Fruit fly (Drosophila melanogaster): ENCODE results near the gene SmE.

Gene SmE

dm6 chr2L:7878372-7878771, 6.9 kb downstream of the SmE start:
- peak; percentile 91 for TF ChIP-seq Dfd (GFP tag; optimal IDR thresholded peaks at IDR 0.05)
- TF ChIP-seq pan (optimal IDR thresholded peaks at IDR 0.05), result no peak

- TF ChIP-seq lola (GFP tag; optimal IDR thresholded peaks at IDR 0.05) (no peak), psq (GFP tag; optimal IDR thresholded peaks at IDR 0.05) (no peak), h (GFP tag; optimal IDR thresholded peaks at IDR 0.05) (no peak), pan (optimal IDR thresholded peaks at IDR 0.05) (no peak), Hr83 (GFP tag; optimal IDR thresholded peaks at IDR 0.05; ENCODE audit: poor library complexity, severe bottlenecking) (no peak), Dfd (GFP tag; optimal IDR thresholded peaks at IDR 0.05) (no peak), CG9705 (GFP tag; optimal IDR thresholded peaks at IDR 0.05) (no peak), dl (GFP tag; optimal IDR thresholded peaks at IDR 0.05; ENCODE audit: insufficient read depth in 1 of 2, partially characterized antibody in 2 of 2) (no peak), sage (GFP tag; optimal IDR thresholded peaks at IDR 0.05) (no peak), woc (GFP tag; optimal IDR thresholded peaks at IDR 0.05) (no peak), usp (GFP tag; optimal IDR thresholded peaks at IDR 0.05) (no peak), brk (GFP tag; optimal IDR thresholded peaks at IDR 0.05) (no peak), Abd-B (GFP tag; optimal IDR thresholded peaks at IDR 0.05) (no peak), Rel (GFP tag; optimal IDR thresholded peaks at IDR 0.05) (no peak), Rel (tag; optimal IDR thresholded peaks at IDR 0.05) (no peak), Sp1 (GFP tag; optimal IDR thresholded peaks at IDR 0.05) (no peak), CG32264 (GFP tag; optimal IDR thresholded peaks at IDR 0.05) (no peak), Mio (GFP tag; optimal IDR thresholded peaks at IDR 0.05) (no peak), OdsH (GFP tag; optimal IDR thresholded peaks at IDR 0.05) (no peak)
Observed at dm6 chr2L:7876520-7877232, 8.6 kb downstream of the SmE start.

dm6 chr2L:7875676-7876075, 9.6 kb downstream of the SmE start:
- peak; percentile 12 for TF ChIP-seq psq (GFP tag; optimal IDR thresholded peaks at IDR 0.05)
- TF ChIP-seq woc (GFP tag; optimal IDR thresholded peaks at IDR 0.05), result no peak
- no peak for TF ChIP-seq sv (GFP tag; optimal IDR thresholded peaks at IDR 0.05)
- TF ChIP-seq dsf (GFP tag; optimal IDR thresholded peaks at IDR 0.05; ENCODE audit: borderline replicate concordance), result no peak
- TF ChIP-seq Hnf4 (GFP tag; optimal IDR thresholded peaks at IDR 0.05), result no peak
- no peak for TF ChIP-seq CG32264 (GFP tag; optimal IDR thresholded peaks at IDR 0.05)
- TF ChIP-seq dmrt93B (GFP tag; optimal IDR thresholded peaks at IDR 0.05), result no peak
- peak; percentile 48 for TF ChIP-seq HLH106 (tag; optimal IDR thresholded peaks at IDR 0.05)
- TF ChIP-seq jim (GFP tag; optimal IDR thresholded peaks at IDR 0.05), result no peak
- TF ChIP-seq sage (GFP tag; optimal IDR thresholded peaks at IDR 0.05), result peak; percentile 5
- TF ChIP-seq Hr83 (GFP tag; optimal IDR thresholded peaks at IDR 0.05; ENCODE audit: poor library complexity, severe bottlenecking), result no peak
- no peak for TF ChIP-seq N (GFP tag; optimal IDR thresholded peaks at IDR 0.05)
- TF ChIP-seq br (GFP tag; optimal IDR thresholded peaks at IDR 0.05), result no peak
- TF ChIP-seq Sp1 (GFP tag; optimal IDR thresholded peaks at IDR 0.05), result peak; percentile 38
- TF ChIP-seq foxo (GFP tag; optimal IDR thresholded peaks at IDR 0.05), result peak in 1 of 2 experiments; percentile 38
- TF ChIP-seq usp (GFP tag; optimal IDR thresholded peaks at IDR 0.05), result no peak
- TF ChIP-seq Vsx2 (GFP tag; optimal IDR thresholded peaks at IDR 0.05; ENCODE audit: partially characterized antibody), result no peak
- no peak for TF ChIP-seq CrebA (GFP tag; optimal IDR thresholded peaks at IDR 0.05; ENCODE audit: borderline replicate concordance)
- TF ChIP-seq Jra (GFP tag; optimal IDR thresholded peaks at IDR 0.05), result no peak
- no peak for TF ChIP-seq fru (GFP tag; optimal IDR thresholded peaks at IDR 0.05)
- TF ChIP-seq brk (GFP tag; optimal IDR thresholded peaks at IDR 0.05), result no peak
- TF ChIP-seq dl (GFP tag; optimal IDR thresholded peaks at IDR 0.05; ENCODE audit: insufficient read depth in 1 of 2, partially characterized antibody in 2 of 2), result no peak
- no peak for TF ChIP-seq GATAd (GFP tag; optimal IDR thresholded peaks at IDR 0.05)
- TF ChIP-seq Mio (GFP tag; optimal IDR thresholded peaks at IDR 0.05), result no peak
- TF ChIP-seq ey (GFP tag; optimal IDR thresholded peaks at IDR 0.05), result no peak
- TF ChIP-seq pan (optimal IDR thresholded peaks at IDR 0.05), result no peak
- no peak for TF ChIP-seq Abd-B (GFP tag; optimal IDR thresholded peaks at IDR 0.05)
- TF ChIP-seq Dfd (GFP tag; optimal IDR thresholded peaks at IDR 0.05), result no peak
- no peak for TF ChIP-seq Dif (GFP tag; optimal IDR thresholded peaks at IDR 0.05; ENCODE audit: partially characterized antibody)
- no peak for TF ChIP-seq OdsH (GFP tag; optimal IDR thresholded peaks at IDR 0.05)
- peak; percentile 45 for TF ChIP-seq h (GFP tag; optimal IDR thresholded peaks at IDR 0.05)
- no peak for TF ChIP-seq Myc (optimal IDR thresholded peaks at IDR 0.05)
- no peak for TF ChIP-seq CG9705 (GFP tag; optimal IDR thresholded peaks at IDR 0.05)
- no peak for TF ChIP-seq tai (GFP tag; optimal IDR thresholded peaks at IDR 0.05)
- TF ChIP-seq Hr78 (GFP tag; optimal IDR thresholded peaks at IDR 0.05), result no peak
- TF ChIP-seq lola (GFP tag; optimal IDR thresholded peaks at IDR 0.05), result no peak
- no peak for TF ChIP-seq Rel (GFP tag; optimal IDR thresholded peaks at IDR 0.05)
- TF ChIP-seq Rel (tag; optimal IDR thresholded peaks at IDR 0.05), result no peak
- TF ChIP-seq rgr (GFP tag; optimal IDR thresholded peaks at IDR 0.05), result peak; percentile 9

Measured in whole organism, wandering third instar larva.